Worm (Caenorhabditis elegans): ENCODE data around the gene clec-86.

Gene clec-86

DNA sequence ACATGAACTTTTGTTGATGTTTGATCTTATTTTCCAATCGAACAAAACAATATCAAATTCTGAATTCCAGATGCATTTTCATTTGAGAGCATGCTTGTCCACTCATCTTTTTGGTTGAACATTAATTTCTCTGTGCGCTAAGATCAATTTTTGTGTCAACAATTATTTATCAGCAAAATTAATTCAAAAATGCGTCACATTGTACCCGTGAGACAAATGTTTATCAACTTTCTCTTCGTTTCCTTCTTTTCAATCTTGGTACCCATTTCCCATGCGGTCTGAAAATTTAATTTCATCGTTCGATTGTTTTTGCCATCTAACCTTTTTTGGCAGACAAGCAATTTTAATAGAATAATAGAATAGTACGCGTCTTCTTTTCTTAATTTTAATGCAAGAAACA, 15.6 kb upstream of the clec-86 start (continued):
- TF ChIP-seq madf-9 (GFP tag; conservative IDR thresholded peaks at IDR 0.05) = no peak
- no peak for TF ChIP-seq ztf-7 (tag; optimal IDR thresholded peaks at IDR 0.05)
- TF ChIP-seq dmd-9 (GFP tag; IDR thresholded peaks at IDR 0.05) = no peak
- no peak for TF ChIP-seq ZK546.5 (tag; optimal IDR thresholded peaks at IDR 0.05)
- TF ChIP-seq zfp-3 (GFP tag; conservative IDR thresholded peaks at IDR 0.05) = no peak

- TF ChIP-seq nhr-28 (tag; optimal IDR thresholded peaks at IDR 0.05) (peak; percentile 20), R02D3.7 (tag; optimal IDR thresholded peaks at IDR 0.05) (no peak), pqm-1 (tag; optimal IDR thresholded peaks at IDR 0.05) (peak; percentile 47), aha-1 (tag) (peak; percentile 7), daf-16 (GFP tag; optimal IDR thresholded peaks at IDR 0.05) (no peak), daf-16 (tag; optimal IDR thresholded peaks at IDR 0.05) (peak; percentile 80), ztf-7 (tag; optimal IDR thresholded peaks at IDR 0.05) (no peak)
Measured at ce11 chrX:7125178-7125577, 14.5 kb upstream of the clec-86 start.

DNA sequence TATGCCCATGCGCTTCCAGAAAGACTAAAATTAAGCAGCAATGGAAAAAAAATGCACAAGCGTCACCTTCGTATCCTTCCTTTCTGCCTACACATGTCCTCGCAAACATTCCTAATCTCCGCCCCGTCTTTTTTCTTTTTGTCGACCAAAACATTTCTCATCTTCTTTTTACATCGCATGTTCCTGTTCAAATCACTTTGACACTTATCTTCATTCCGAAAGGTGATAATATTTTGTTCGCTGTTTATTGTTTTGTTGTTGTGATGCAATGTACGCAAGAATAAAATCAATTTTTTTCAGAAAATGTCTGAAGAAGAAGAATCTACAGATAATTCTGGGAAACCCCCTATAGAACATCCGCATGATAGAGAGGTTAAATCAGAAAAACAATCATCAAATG, 13.3 kb upstream of the clec-86 start, which contains the start of gene ist-1:
ist-1 (plus strand) TSS at position 301 of the 400 bp plus-strand sequence.
- peak in 1 of 2 experiments; percentile 41 for TF ChIP-seq daf-16 (GFP tag; optimal IDR thresholded peaks at IDR 0.05)
- no peak for TF ChIP-seq daf-16 (tag; optimal IDR thresholded peaks at IDR 0.05)
- TF ChIP-seq Y48G9A.11 (GFP tag; IDR thresholded peaks at IDR 0.05) = no peak

ce11 chrX:7128615-7129014, 11.1 kb upstream of the clec-86 start:
- TF ChIP-seq D1046.2 (GFP tag; IDR thresholded peaks at IDR 0.05) (no peak), php-3 (GFP tag; IDR thresholded peaks at IDR 0.05) (no peak), ceh-44 (GFP tag; IDR thresholded peaks at IDR 0.05) (no peak), ztf-11 (tag; optimal IDR thresholded peaks at IDR 0.05) (no peak), lin-29 (GFP tag; IDR thresholded peaks at IDR 0.05) (no peak), mdt-29 (GFP tag; IDR thresholded peaks at IDR 0.05) (no peak), lsy-2 (tag; optimal IDR thresholded peaks at IDR 0.05) (no peak), jun-1 (tag; optimal IDR thresholded peaks at IDR 0.05) (no peak), fkh-10 (GFP tag; optimal IDR thresholded peaks at IDR 0.05) (no peak), ceh-82 (tag; optimal IDR thresholded peaks at IDR 0.05) (no peak), dmd-6 (GFP tag; IDR thresholded peaks at IDR 0.05) (no peak), daf-8 (GFP tag; IDR thresholded peaks at IDR 0.05) (no peak), snpc-1.2 (GFP tag; IDR thresholded peaks at IDR 0.05) (no peak)

- TF ChIP-seq nhr-28 (tag; optimal IDR thresholded peaks at IDR 0.05) = peak; percentile 87
- TF ChIP-seq F26F4.8 (GFP tag; conservative IDR thresholded peaks at IDR 0.05) = no peak
- TF ChIP-seq ztf-11 (tag; optimal IDR thresholded peaks at IDR 0.05) = no peak
- 0 out of 2 replicates have a peak, but pooled peaks have one; percentile 10 for TF ChIP-seq hmg-1.1 (GFP tag; IDR thresholded peaks at IDR 0.05)
- TF ChIP-seq hlh-11 (tag; optimal IDR thresholded peaks at IDR 0.05) = peak; percentile 50
- TF ChIP-seq nhr-76 (tag; optimal IDR thresholded peaks at IDR 0.05) = no peak
- TF ChIP-seq fkh-10 (GFP tag; optimal IDR thresholded peaks at IDR 0.05) = no peak
- TF ChIP-seq nhr-77 (tag; optimal IDR thresholded peaks at IDR 0.05) = peak; percentile 48
- no peak for TF ChIP-seq daf-16 (GFP tag; optimal IDR thresholded peaks at IDR 0.05)
- peak; percentile 56 for TF ChIP-seq daf-16 (tag; optimal IDR thresholded peaks at IDR 0.05)
- peak in 1 of 2 experiments; percentile 33 for TF ChIP-seq lsy-2 (tag; optimal IDR thresholded peaks at IDR 0.05)
- peak; percentile 60 for TF ChIP-seq mxl-3 (GFP tag; optimal IDR thresholded peaks at IDR 0.05)
- TF ChIP-seq zip-2 (tag; optimal IDR thresholded peaks at IDR 0.05) = no peak
- no peak for TF ChIP-seq nhr-10 (tag; optimal IDR thresholded peaks at IDR 0.05)
- TF ChIP-seq aha-1 (tag) = peak; percentile 42
- peak; percentile 64 for TF ChIP-seq hlh-30 (tag; optimal IDR thresholded peaks at IDR 0.05; ENCODE audit: insufficient read depth)
- no peak for TF ChIP-seq mes-2 (tag; optimal IDR thresholded peaks at IDR 0.05; ENCODE audit: poor library complexity, severe bottlenecking)
- TF ChIP-seq daf-8 (GFP tag; IDR thresholded peaks at IDR 0.05) = no peak
- TF ChIP-seq saeg-2 (GFP tag; IDR thresholded peaks at IDR 0.05) = no peak
- no peak for TF ChIP-seq lin-39 (tag; optimal IDR thresholded peaks at IDR 0.05)
- TF ChIP-seq mdl-1 (tag; optimal IDR thresholded peaks at IDR 0.05) = peak; percentile 55 to 84
- no peak for TF ChIP-seq lin-29 (GFP tag; IDR thresholded peaks at IDR 0.05)
- TF ChIP-seq tra-1 (GFP tag; IDR thresholded peaks at IDR 0.05) = no peak
Measured at ce11 chrX:7129460-7129859, 10.2 kb upstream of the clec-86 start.

Measured in whole organism, L4 larva.